Fruit fly (Drosophila melanogaster) whole organism, adult: ENCODE results near the gene rdx.

Experiments used
- CG12768 ChIP-seq: fragments of 200-800 bp; sonication (Bioruptor generic); optimal IDR thresholded peaks from 2 replicates; lab custom pipeline; 2017; ENCODE audit warnings: missing biosample characterization, missing genetic modification characterization, mild to moderate bottlenecking, moderate library complexity, missing genetic modification reagents
- CG14711 ChIP-seq: fragments of 200-800 bp; sonication (Bioruptor generic); optimal IDR thresholded peaks from 2 replicates; lab custom pipeline; 2018; ENCODE audit warnings: missing biosample characterization, mild to moderate bottlenecking, missing genetic modification characterization, moderate library complexity
- CG7045 ChIP-seq: fragments of 200-800 bp; sonication (Bioruptor generic); optimal IDR thresholded peaks from 2 replicates; lab custom pipeline; 2017; ENCODE audit warnings: missing biosample characterization, mild to moderate bottlenecking, missing genetic modification characterization
- Mnt ChIP-seq: fragments of 200-800 bp; sonication (Bioruptor generic); optimal IDR thresholded peaks from 2 replicates; lab custom pipeline; 2016; ENCODE audit warnings: missing biosample characterization, mild to moderate bottlenecking, missing genetic modification characterization
- bab1 ChIP-seq: fragments of 200-800 bp; sonication (Bioruptor generic); optimal IDR thresholded peaks from 3 replicates; lab custom pipeline; 2019; ENCODE audit warnings: missing biosample characterization, mild to moderate bottlenecking, missing genetic modification characterization, moderate library complexity
- tj ChIP-seq: fragments of 200-800 bp; sonication (Bioruptor generic); optimal IDR thresholded peaks from 3 replicates; lab custom pipeline; 2017; ENCODE audit warnings: missing biosample characterization, mild to moderate bottlenecking, missing genetic modification characterization, moderate library complexity
- toe ChIP-seq: fragments of 200-800 bp; sonication (Bioruptor generic); optimal IDR thresholded peaks from 2 replicates; lab custom pipeline; 2016; ENCODE audit warnings: missing biosample characterization, missing genetic modification characterization

dm6 chr3R:13945712-13946111 lies 86.1 kb downstream of the rdx start, which contains the start of gene Art6:
- no peak for TF ChIP-seq CG12768 (GFP tag; lab: Kevin White, UChicago)
- TF ChIP-seq CG14711, result no peak
- no peak for TF ChIP-seq toe (GFP tag; lab: Kevin White, UChicago)
- TF ChIP-seq CG7045 (GFP tag; lab: Kevin White, UChicago), result no peak
- no peak for TF ChIP-seq bab1 (GFP tag; lab: Kevin White, UChicago)
- no peak for TF ChIP-seq Mnt (GFP tag; lab: Kevin White, UChicago)
- TF ChIP-seq tj (GFP tag; lab: Kevin White, UChicago), result no peak
